Fruit fly (Drosophila melanogaster): Measurements from ENCODE around the gene mid.

The mid gene

DNA sequence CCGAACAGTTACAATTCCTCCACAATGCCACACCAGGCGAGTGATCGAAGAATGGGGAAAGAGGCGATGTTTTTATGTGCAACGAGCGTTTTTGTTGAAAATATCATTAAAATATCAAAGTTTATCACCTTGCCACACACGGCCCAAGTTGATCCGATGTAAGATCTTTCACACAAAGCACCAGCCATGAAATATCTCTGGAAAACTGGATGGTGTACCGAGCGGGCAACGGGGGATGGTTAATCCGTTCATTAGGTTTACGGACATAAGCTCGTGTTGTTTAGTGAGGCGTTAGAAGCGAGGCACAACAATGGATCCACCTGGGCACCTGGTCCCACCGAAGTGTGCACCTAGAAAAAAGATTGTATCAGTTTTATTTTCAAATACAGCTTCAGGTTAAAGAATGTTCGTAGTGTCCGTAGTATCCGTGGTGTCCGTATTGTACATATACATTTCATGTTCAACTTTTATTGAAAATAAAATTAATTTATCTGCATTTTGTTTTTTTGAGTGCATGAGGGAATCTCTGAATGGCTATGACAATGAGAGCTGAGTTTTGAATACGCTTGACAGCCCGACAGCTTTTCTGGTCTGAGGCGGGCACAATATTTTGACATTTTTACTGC is 35.1 kb downstream of the mid start (continued):
- TF ChIP-seq tio (GFP tag; optimal IDR thresholded peaks at IDR 0.05) = peak; percentile 45
- no peak for TF ChIP-seq h (optimal IDR thresholded peaks at IDR 0.05)
- TF ChIP-seq fd3F (GFP tag; optimal IDR thresholded peaks at IDR 0.05) = peak; percentile 20
- peak; percentile 35 for TF ChIP-seq CG1233 (GFP tag; optimal IDR thresholded peaks at IDR 0.05)
- no peak for TF ChIP-seq CG17912 (GFP tag; optimal IDR thresholded peaks at IDR 0.05)
- TF ChIP-seq CG7556 (GFP tag; optimal IDR thresholded peaks at IDR 0.05) = peak; percentile 45
- peak; percentile 26 for TF ChIP-seq caup (GFP tag; optimal IDR thresholded peaks at IDR 0.05; ENCODE audit: severe bottlenecking)
- no peak for TF ChIP-seq bigmax (GFP tag; optimal IDR thresholded peaks at IDR 0.05)
- no peak for TF ChIP-seq CG14050 (GFP tag; IDR thresholded peaks at IDR 0.05)
- TF ChIP-seq nau (GFP tag; optimal IDR thresholded peaks at IDR 0.05) = peak; percentile 22
- peak; percentile 37 for TF ChIP-seq CG7786 (GFP tag; optimal IDR thresholded peaks at IDR 0.05)
- TF ChIP-seq CG7928 (GFP tag; optimal IDR thresholded peaks at IDR 0.05) = no peak
- peak; percentile 78 for TF ChIP-seq unpg (GFP tag; optimal IDR thresholded peaks at IDR 0.05)
- no peak for TF ChIP-seq ftz-f1 (GFP tag; optimal IDR thresholded peaks at IDR 0.05)
- TF ChIP-seq CG18011 (GFP tag; optimal IDR thresholded peaks at IDR 0.05) = no peak
- no peak for TF ChIP-seq CG3407 (GFP tag; optimal IDR thresholded peaks at IDR 0.05)
- no peak for TF ChIP-seq exex (tag; optimal IDR thresholded peaks at IDR 0.05)
- TF ChIP-seq CG9437 (GFP tag; optimal IDR thresholded peaks at IDR 0.05) = no peak
- peak; percentile 44; the same call in 1 of the 2 replicates for TF ChIP-seq H2.0 (GFP tag; IDR thresholded peaks at IDR 0.05)
- TF ChIP-seq CG15269 (tag; optimal IDR thresholded peaks at IDR 0.05) = peak; percentile 62
- peak; percentile 96 for TF ChIP-seq oc (tag; optimal IDR thresholded peaks at IDR 0.05)
- TF ChIP-seq grn (GFP tag; optimal IDR thresholded peaks at IDR 0.05) = no peak
- TF ChIP-seq grau (tag; optimal IDR thresholded peaks at IDR 0.05) = peak; percentile 69
- TF ChIP-seq stwl (tag; optimal IDR thresholded peaks at IDR 0.05) = peak; percentile 23
- no peak for TF ChIP-seq Elba2 (GFP tag; optimal IDR thresholded peaks at IDR 0.05)
- TF ChIP-seq nom (GFP tag; optimal IDR thresholded peaks at IDR 0.05) = no peak
- peak; percentile 35; the same call in 2 of the 3 replicates for TF ChIP-seq croc (GFP tag; conservative IDR thresholded peaks at IDR 0.05)
- peak; percentile 9 for TF ChIP-seq NK7.1 (GFP tag; optimal IDR thresholded peaks at IDR 0.05)
- peak; percentile 19 for TF ChIP-seq CG16815 (GFP tag; optimal IDR thresholded peaks at IDR 0.05)
- peak; percentile 23 for TF ChIP-seq zf30C (GFP tag; optimal IDR thresholded peaks at IDR 0.05)
- peak; percentile 18 for TF ChIP-seq ewg (GFP tag; optimal IDR thresholded peaks at IDR 0.05)
- peak; percentile 11 for TF ChIP-seq CG18476 (GFP tag; optimal IDR thresholded peaks at IDR 0.05)
- 0 out of 2 replicates have a peak, but pooled peaks have one; percentile 50 for TF ChIP-seq CG14014 (GFP tag; IDR thresholded peaks at IDR 0.05)
- TF ChIP-seq Sox100B (GFP tag; optimal IDR thresholded peaks at IDR 0.05) = peak; percentile 48
- peak; percentile 35 for TF ChIP-seq bcd (GFP tag; optimal IDR thresholded peaks at IDR 0.05)
- TF ChIP-seq ase (GFP tag; IDR thresholded peaks at IDR 0.05) = peak; percentile 11; the same call in 1 of the 3 replicates
- TF ChIP-seq Kr (GFP tag; optimal IDR thresholded peaks at IDR 0.05) = no peak
- TF ChIP-seq HLHmδ (GFP tag; optimal IDR thresholded peaks at IDR 0.05) = no peak
- no peak for TF ChIP-seq Hmr (GFP tag; optimal IDR thresholded peaks at IDR 0.05)
- no peak for TF ChIP-seq CG10654 (GFP tag; optimal IDR thresholded peaks at IDR 0.05)
- no peak for TF ChIP-seq Stat92E (GFP tag; optimal IDR thresholded peaks at IDR 0.05)
- TF ChIP-seq CG3838 (GFP tag; optimal IDR thresholded peaks at IDR 0.05) = no peak
- peak; percentile 58 for TF ChIP-seq Camta (GFP tag; optimal IDR thresholded peaks at IDR 0.05)
- no peak for TF ChIP-seq CTCF (GFP tag; optimal IDR thresholded peaks at IDR 0.05)
- no peak for TF ChIP-seq gfzf (GFP tag; optimal IDR thresholded peaks at IDR 0.05)
- no peak for TF ChIP-seq dati (GFP tag; IDR thresholded peaks at IDR 0.05)
- peak; percentile 43; the same call in 1 of the 2 replicates for TF ChIP-seq onecut (GFP tag; IDR thresholded peaks at IDR 0.05)
- TF ChIP-seq tup (GFP tag; optimal IDR thresholded peaks at IDR 0.05) = no peak
- 0 out of 2 replicates have a peak, but pooled peaks have one; percentile 11 for TF ChIP-seq toy (GFP tag; IDR thresholded peaks at IDR 0.05)
- no peak for TF ChIP-seq bowl (GFP tag; IDR thresholded peaks at IDR 0.05)

Measured in whole organism, embryonic.